Worm (Caenorhabditis elegans): Measurements from ENCODE around the gene fbxb-21.

DNA sequence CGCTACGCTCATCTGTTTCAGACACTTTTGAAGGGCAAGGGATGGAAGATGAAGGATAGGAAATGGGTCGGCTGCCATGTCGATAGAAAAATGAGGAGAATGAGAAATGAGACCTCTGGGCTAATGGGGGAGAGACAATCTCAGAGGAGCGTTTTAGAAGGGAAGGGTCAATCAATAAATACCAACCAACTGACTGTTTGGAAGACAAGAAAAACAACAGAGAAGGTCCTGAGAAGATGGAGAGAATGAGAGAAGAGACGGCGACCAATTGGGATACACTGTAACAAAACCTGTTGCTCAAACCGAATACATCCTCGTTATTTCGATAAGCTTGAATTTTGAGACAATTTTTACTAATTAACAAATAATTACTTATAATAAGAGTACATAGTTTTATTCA, 4.7 kb upstream of the fbxb-21 start, which contains the start of gene fbxb-15:
- TF ChIP-seq ztf-23 (GFP tag; IDR thresholded peaks at IDR 0.05) = no peak
- no peak for TF ChIP-seq ztf-29 (GFP tag; IDR thresholded peaks at IDR 0.05)
- no peak for TF ChIP-seq tab-1 (GFP tag; IDR thresholded peaks at IDR 0.05)
- no peak for TF ChIP-seq cog-1 (tag; optimal IDR thresholded peaks at IDR 0.05)
- no peak for TF ChIP-seq ref-1 (GFP tag; conservative IDR thresholded peaks at IDR 0.05)
- no peak for TF ChIP-seq klf-2 (GFP tag; conservative IDR thresholded peaks at IDR 0.05)
- TF ChIP-seq T22C8.4 (GFP tag; IDR thresholded peaks at IDR 0.05) = no peak
